Fruit fly (Drosophila melanogaster): ENCODE results near the gene CG3909.

DNA sequence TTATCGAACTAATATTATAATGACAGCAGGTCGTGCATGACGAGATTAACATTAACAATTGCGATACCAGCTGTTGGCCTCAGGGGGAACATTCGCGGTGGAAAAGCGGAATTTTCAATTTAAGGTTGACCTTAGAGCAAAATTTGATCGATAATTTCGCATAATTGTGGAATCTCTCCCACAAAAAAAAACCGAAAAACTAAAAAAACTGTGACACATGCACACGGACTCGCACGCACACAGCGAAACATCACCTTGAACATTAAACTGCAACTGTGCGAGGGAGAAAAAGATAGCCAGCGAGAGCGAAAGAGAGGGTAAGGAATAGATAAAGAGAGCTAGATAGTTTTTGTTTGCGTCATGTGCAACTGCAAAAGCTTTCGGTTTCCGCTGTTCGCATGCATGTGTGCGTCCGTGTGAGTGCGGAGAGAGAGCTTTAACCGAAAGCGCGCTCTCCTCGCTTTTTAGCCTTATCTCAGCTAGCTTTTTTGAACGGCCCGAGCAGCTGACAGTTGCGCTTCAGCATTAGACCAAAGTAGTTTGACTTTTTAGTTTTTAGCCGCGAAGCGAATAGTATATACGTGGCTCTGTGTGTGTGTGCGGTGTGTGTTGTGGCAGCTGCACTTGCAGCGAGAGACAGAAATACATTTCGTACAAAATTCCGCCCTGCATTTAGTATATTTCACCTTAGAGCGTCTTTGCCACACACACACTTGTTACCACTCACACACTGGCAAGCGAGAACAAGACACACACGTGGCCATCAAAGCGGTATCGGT is 50.4 kb downstream of the CG3909 start:
- TF ChIP-seq ttk (optimal IDR thresholded peaks at IDR 0.05) (no peak), Sin3A (optimal IDR thresholded peaks at IDR 0.05) (no peak), psq (optimal IDR thresholded peaks at IDR 0.05) (no peak), insv (optimal IDR thresholded peaks at IDR 0.05) (no peak)
